Worm (Caenorhabditis elegans): ENCODE results near the gene Y69E1A.5.

DNA sequence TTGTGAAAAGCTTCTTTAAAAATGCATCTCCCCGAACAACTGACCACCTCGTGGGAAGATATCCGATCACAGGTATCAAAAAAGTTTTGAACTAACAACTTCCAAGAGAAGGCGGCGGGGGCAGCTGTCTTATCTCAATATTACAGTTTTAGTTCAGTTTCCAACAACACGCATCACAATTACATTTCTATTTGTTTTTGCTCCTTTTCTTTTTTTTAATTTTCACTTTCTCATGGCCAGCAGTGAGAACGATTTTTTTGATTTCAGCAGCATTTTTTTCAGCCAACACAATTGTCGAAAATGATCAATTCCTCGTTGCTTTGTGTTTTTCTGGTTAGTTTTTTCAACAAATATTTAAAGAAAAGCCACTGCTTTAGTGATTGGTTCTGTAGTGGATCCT is 44.4 kb downstream of the Y69E1A.5 start, which contains the start of gene ZK593.2:
- TF ChIP-seq ztf-4 (tag; optimal IDR thresholded peaks at IDR 0.05): no peak
- TF ChIP-seq unc-39 (tag; optimal IDR thresholded peaks at IDR 0.05): no peak
- TF ChIP-seq elt-1 (tag; optimal IDR thresholded peaks at IDR 0.05): no peak
- TF ChIP-seq zag-1 (tag; optimal IDR thresholded peaks at IDR 0.05): no peak
- TF ChIP-seq nhr-11 (tag; optimal IDR thresholded peaks at IDR 0.05): no peak
- TF ChIP-seq egl-5 (tag; optimal IDR thresholded peaks at IDR 0.05): no peak
- TF ChIP-seq nhr-28 (tag; optimal IDR thresholded peaks at IDR 0.05): no peak
- no peak for TF ChIP-seq R02D3.7 (tag; optimal IDR thresholded peaks at IDR 0.05)

Measured in whole organism, L3 larva.